Fruit fly (Drosophila melanogaster) whole organism, prepupa: Measurements from ENCODE around the gene NaPi-III.
A peak's percentile ranks its signal among the peaks of the same experiment; 100 is the strongest.

Experiments
- CG11294 ChIP-seq: fragments of 200-800 bp; sonication (Bioruptor generic); IDR thresholded peaks from 2 replicates; pipeline ENCODE4 v1.3.6; 2022; ENCODE audit warnings: missing biosample characterization, missing genetic modification characterization
- CG11762 ChIP-seq: fragments of 200-800 bp; sonication (Bioruptor generic); optimal IDR thresholded peaks from 3 replicates; lab custom pipeline; 2016; ENCODE audit warnings: missing biosample characterization, missing genetic modification characterization; ENCODE audit not compliant: insufficient read depth
- CG11902 ChIP-seq: fragments of 200-800 bp; sonication (Bioruptor generic); optimal IDR thresholded peaks from 3 replicates; lab custom pipeline; 2016; ENCODE audit warnings: missing biosample characterization, missing genetic modification characterization
- CG15336 ChIP-seq: fragments of 200-800 bp; sonication (Bioruptor generic); IDR thresholded peaks from 2 replicates; pipeline ENCODE4 v1.3.6; 2022; ENCODE audit warnings: missing biosample characterization, missing genetic modification characterization
- CG1621 ChIP-seq: fragments of 200-800 bp; sonication (Bioruptor generic); optimal IDR thresholded peaks from 3 replicates; lab custom pipeline; 2018; ENCODE audit warnings: missing biosample characterization, mild to moderate bottlenecking, missing genetic modification characterization
- CG31627 ChIP-seq: fragments of 200-800 bp; sonication (Bioruptor generic); optimal IDR thresholded peaks from 3 replicates; lab custom pipeline; 2016; ENCODE audit warnings: missing biosample characterization, missing genetic modification characterization
- CG34406 ChIP-seq: fragments of 200-800 bp; sonication (Bioruptor generic); optimal IDR thresholded peaks from 3 replicates; lab custom pipeline; 2016; ENCODE audit warnings: missing biosample characterization, missing genetic modification characterization
- CG3919 ChIP-seq: fragments of 200-800 bp; sonication (Bioruptor generic); optimal IDR thresholded peaks from 3 replicates; lab custom pipeline; 2016; ENCODE audit warnings: missing biosample characterization, missing genetic modification characterization
- CG4318 ChIP-seq: fragments of 200-800 bp; sonication (Bioruptor generic); optimal IDR thresholded peaks from 3 replicates; lab custom pipeline; 2017; ENCODE audit warnings: missing biosample characterization, mild to moderate bottlenecking, missing genetic modification characterization
- CG6276 ChIP-seq: fragments of 200-800 bp; sonication (Bioruptor generic); optimal IDR thresholded peaks from 2 replicates; lab custom pipeline; 2017; ENCODE audit warnings: missing biosample characterization, mild to moderate bottlenecking, missing genetic modification characterization
- CG6792 ChIP-seq: fragments of 200-800 bp; sonication (Bioruptor generic); optimal IDR thresholded peaks from 3 replicates; lab custom pipeline; 2016; ENCODE audit warnings: missing biosample characterization, missing genetic modification characterization
- CG6854 ChIP-seq: fragments of 200-800 bp; sonication (Bioruptor generic); optimal IDR thresholded peaks from 2 replicates; lab custom pipeline; 2017; ENCODE audit warnings: missing biosample characterization, mild to moderate bottlenecking, missing genetic modification characterization
- CG7368 ChIP-seq: fragments of 200-800 bp; sonication (Bioruptor generic); optimal IDR thresholded peaks from 3 replicates; lab custom pipeline; 2016; ENCODE audit warnings: missing biosample characterization, missing genetic modification characterization
- CG8119 ChIP-seq: fragments of 200-800 bp; sonication (Bioruptor generic); IDR thresholded peaks from 3 replicates; pipeline ENCODE4 v1.3.6; 2022; ENCODE audit warnings: missing biosample characterization, missing genetic modification characterization
- CG8319 ChIP-seq: fragments of 200-800 bp; sonication (Bioruptor generic); optimal IDR thresholded peaks from 3 replicates; lab custom pipeline; 2016; ENCODE audit warnings: missing biosample characterization, missing genetic modification characterization
- CG8632 ChIP-seq: fragments of 200-800 bp; sonication (Bioruptor generic); optimal IDR thresholded peaks from 3 replicates; lab custom pipeline; 2016; ENCODE audit warnings: missing biosample characterization, missing genetic modification characterization
- CG9139 ChIP-seq: fragments of 200-800 bp; sonication (Bioruptor generic); optimal IDR thresholded peaks from 3 replicates; lab custom pipeline; 2017; ENCODE audit warnings: missing biosample characterization, mild to moderate bottlenecking, missing genetic modification characterization
- Eip75B ChIP-seq: fragments of 200-800 bp; sonication (Bioruptor generic); optimal IDR thresholded peaks from 3 replicates; lab custom pipeline; 2016; ENCODE audit warnings: missing biosample characterization, missing genetic modification characterization
- Eip78C ChIP-seq: fragments of 200-800 bp; sonication (Bioruptor generic); peaks from one replicate; lab custom pipeline; 2016; ENCODE audit warnings: missing biosample characterization, missing genetic modification characterization
- Eip93F ChIP-seq: fragments of 200-800 bp; sonication (Bioruptor generic); optimal IDR thresholded peaks from 2 replicates; lab custom pipeline; 2016; ENCODE audit warnings: missing biosample characterization, mild to moderate bottlenecking, missing genetic modification characterization
- Ets21C ChIP-seq: fragments of 200-800 bp; sonication (Bioruptor generic); optimal IDR thresholded peaks from 3 replicates; lab custom pipeline; 2016; ENCODE audit warnings: missing biosample characterization, missing genetic modification characterization
- Ets96B ChIP-seq: fragments of 200-800 bp; optimal IDR thresholded peaks from 2 replicates; lab custom pipeline; 2019; ENCODE audit warnings: missing biosample characterization, mild to moderate bottlenecking, missing genetic modification characterization, moderate library complexity
- Gug ChIP-seq: fragments of 200-800 bp; sonication (Bioruptor generic); IDR thresholded peaks from 2 replicates; pipeline ENCODE4 v1.3.6; 2022; ENCODE audit warnings: missing biosample characterization, missing genetic modification characterization
- Hr38 ChIP-seq: sonication (Bioruptor generic); optimal IDR thresholded peaks from 2 replicates; lab custom pipeline; 2016; ENCODE audit warnings: missing biosample characterization, missing genetic modification characterization
- Hr4 ChIP-seq: fragments of 200-800 bp; sonication (Bioruptor generic); optimal IDR thresholded peaks from 3 replicates; lab custom pipeline; 2016; ENCODE audit warnings: missing biosample characterization, missing genetic modification characterization
- Lpt ChIP-seq: fragments of 200-800 bp; sonication (Bioruptor generic); optimal IDR thresholded peaks from 3 replicates; lab custom pipeline; 2016; ENCODE audit warnings: missing biosample characterization, missing genetic modification characterization
- Met ChIP-seq: fragments of 200-800 bp; sonication (Bioruptor generic); optimal IDR thresholded peaks from 3 replicates; lab custom pipeline; 2016; ENCODE audit warnings: missing biosample characterization, missing genetic modification characterization
- OdsH ChIP-seq: fragments of 200-800 bp; sonication (Bioruptor generic); optimal IDR thresholded peaks from 3 replicates; lab custom pipeline; 2016; ENCODE audit warnings: missing biosample characterization, missing genetic modification characterization
- Sox14 ChIP-seq: fragments of 200-800 bp; sonication (Bioruptor generic); optimal IDR thresholded peaks from 3 replicates; lab custom pipeline; 2016; ENCODE audit warnings: missing biosample characterization, missing genetic modification characterization
- Sox15 ChIP-seq: fragments of 200-800 bp; sonication (Bioruptor generic); optimal IDR thresholded peaks from 3 replicates; lab custom pipeline; 2016; ENCODE audit warnings: missing biosample characterization, missing genetic modification characterization
- achi ChIP-seq: fragments of 200-800 bp; sonication (Bioruptor generic); optimal IDR thresholded peaks from 3 replicates; lab custom pipeline; 2016; ENCODE audit warnings: missing biosample characterization, missing genetic modification characterization
- acj6 ChIP-seq: fragments of 200-800 bp; sonication (Bioruptor generic); optimal IDR thresholded peaks from 3 replicates; lab custom pipeline; 2016; ENCODE audit warnings: missing biosample characterization, missing genetic modification characterization
- dac ChIP-seq: fragments of 200-800 bp; sonication (Bioruptor generic); optimal IDR thresholded peaks from 2 replicates; lab custom pipeline; 2017; ENCODE audit warnings: missing biosample characterization, mild to moderate bottlenecking, missing genetic modification characterization
- eg ChIP-seq: fragments of 200-800 bp; sonication (Bioruptor generic); IDR thresholded peaks from 3 replicates; pipeline ENCODE4 v1.3.6; 2022; ENCODE audit warnings: missing biosample characterization, missing genetic modification characterization
- esn ChIP-seq: fragments of 200-800 bp; sonication (Bioruptor generic); optimal IDR thresholded peaks from 2 replicates; lab custom pipeline; 2016; ENCODE audit warnings: missing biosample characterization, mild to moderate bottlenecking, missing genetic modification characterization, moderate library complexity
- fd59A ChIP-seq: fragments of 200-800 bp; sonication (Bioruptor generic); optimal IDR thresholded peaks from 2 replicates; lab custom pipeline; 2017; ENCODE audit warnings: missing biosample characterization, mild to moderate bottlenecking, missing genetic modification characterization, missing genetic modification reagents
- fd85E ChIP-seq: fragments of 200-800 bp; sonication (Bioruptor generic); optimal IDR thresholded peaks from 3 replicates; lab custom pipeline; 2016; ENCODE audit warnings: missing biosample characterization, missing genetic modification characterization
- fkh ChIP-seq: fragments of 200-800 bp; sonication (Bioruptor generic); optimal IDR thresholded peaks from 3 replicates; lab custom pipeline; 2017; ENCODE audit warnings: missing biosample characterization, mild to moderate bottlenecking, missing genetic modification characterization, moderate library complexity
- net ChIP-seq: fragments of 200-800 bp; sonication (Bioruptor generic); optimal IDR thresholded peaks from 3 replicates; lab custom pipeline; 2016; ENCODE audit warnings: missing biosample characterization, missing genetic modification characterization
- pdm3 ChIP-seq: fragments of 200-800 bp; sonication (Bioruptor generic); optimal IDR thresholded peaks from 3 replicates; lab custom pipeline; 2016; ENCODE audit warnings: missing biosample characterization, missing genetic modification characterization
- salr ChIP-seq, 2 experiments: fragments of 200-800 bp; sonication (Bioruptor generic); optimal IDR thresholded peaks; 3 replicates each; lab custom pipeline; 2016 to 2018; ENCODE audit warnings: missing biosample characterization in 2 of 2, missing genetic modification characterization in 2 of 2, mild to moderate bottlenecking in 1 of 2
- ss ChIP-seq, 2 experiments: fragments of 200-800 bp; sonication (Bioruptor generic); optimal IDR thresholded peaks; 2 replicates in 1 of 2; 3 replicates in 1 of 2; lab custom pipeline; 2017 to 2018; ENCODE audit warnings: mild to moderate bottlenecking in 2 of 2, missing biosample characterization in 2 of 2, missing genetic modification characterization in 2 of 2, moderate library complexity in 1 of 2
- svp ChIP-seq: fragments of 200-800 bp; sonication (Bioruptor generic); peaks from one replicate; lab custom pipeline; 2016; ENCODE audit warnings: missing biosample characterization, missing genetic modification characterization
- topi ChIP-seq: fragments of 200-800 bp; sonication (Bioruptor generic); optimal IDR thresholded peaks from 3 replicates; lab custom pipeline; 2016; ENCODE audit warnings: missing biosample characterization, missing genetic modification characterization
- vri ChIP-seq: fragments of 200-800 bp; sonication (Bioruptor generic); optimal IDR thresholded peaks from 3 replicates; lab custom pipeline; 2016; ENCODE audit warnings: missing biosample characterization, mild to moderate bottlenecking, missing genetic modification characterization

Gene NaPi-III

dm6 chr3L:11093046-11093520, 30.1 kb upstream of the NaPi-III start, which contains the start of gene JIL-1 (continued):
- no peak for TF ChIP-seq CG6276 (GFP tag; lab: Kevin White, UChicago)
- TF ChIP-seq CG11762 (GFP tag; lab: Kevin White, UChicago), result no peak
- TF ChIP-seq CG11902 (GFP tag; lab: Kevin White, UChicago), result peak; percentile 32
- TF ChIP-seq achi (GFP tag; lab: Kevin White, UChicago), result peak; percentile 41
- peak; percentile 42; the same call in 1 of the 2 replicates for TF ChIP-seq Gug
- no peak for TF ChIP-seq Lpt
- peak; percentile 20 for TF ChIP-seq CG7368 (GFP tag; lab: Kevin White, UChicago)
- TF ChIP-seq CG8119 (GFP tag; lab: Robert Waterston, UW), result no peak
- TF ChIP-seq CG6854 (GFP tag; lab: Kevin White, UChicago), result no peak
- TF ChIP-seq CG11294 (GFP tag; lab: Robert Waterston, UW), result peak; percentile 32; the same call in 1 of the 2 replicates
- TF ChIP-seq Eip75B, result peak; percentile 41
- no peak for TF ChIP-seq salr (GFP tag; optimal IDR thresholded peaks at IDR 0.05; lab: Kevin White, UChicago)
- peak; percentile 57 for TF ChIP-seq CG3919 (GFP tag; lab: Kevin White, UChicago)
- TF ChIP-seq fd59A (GFP tag; lab: Kevin White, UChicago), result no peak
- peak; percentile 2 for TF ChIP-seq CG34406 (GFP tag; lab: Kevin White, UChicago)
- no peak for TF ChIP-seq CG9139 (GFP tag; lab: Kevin White, UChicago)
- peak; percentile 57 for TF ChIP-seq pdm3 (GFP tag; lab: Kevin White, UChicago)
- TF ChIP-seq CG1621 (tag; lab: Kevin White, UChicago), result no peak
- peak; percentile 1 for TF ChIP-seq Ets96B (tag; lab: Kevin White, UChicago)
- TF ChIP-seq eg (GFP tag; lab: Robert Waterston, UW), result peak; percentile 62
- no peak for TF ChIP-seq CG8319 (GFP tag; lab: Kevin White, UChicago)
- peak; percentile 50 for TF ChIP-seq Ets21C (GFP tag; lab: Kevin White, UChicago)
- TF ChIP-seq Hr4 (GFP tag; lab: Kevin White, UChicago), result peak; percentile 34
- peak; percentile 49 for TF ChIP-seq OdsH (GFP tag; lab: Kevin White, UChicago)
- TF ChIP-seq vri (GFP tag; lab: Kevin White, UChicago), result peak; percentile 33
- peak; percentile 33 for TF ChIP-seq net (GFP tag; lab: Kevin White, UChicago)
- TF ChIP-seq ss (GFP tag; optimal IDR thresholded peaks at IDR 0.05; lab: Kevin White, UChicago), result peak in 1 of 2 experiments; percentile 26
- TF ChIP-seq Met (GFP tag; lab: Kevin White, UChicago), result peak; percentile 53
- TF ChIP-seq dac, result no peak
- peak; percentile 39 for TF ChIP-seq acj6 (GFP tag; lab: Kevin White, UChicago)
- peak; percentile 53 for TF ChIP-seq Sox14 (GFP tag; lab: Kevin White, UChicago)

- peak; percentile 9 for TF ChIP-seq svp (GFP tag; lab: Kevin White, UChicago)
- no peak for TF ChIP-seq topi (GFP tag; lab: Kevin White, UChicago)
- peak; percentile 37 for TF ChIP-seq Eip78C
Measured at dm6 chr3L:11094279-11094678, 28.9 kb upstream of the NaPi-III start.

dm6 chr3L:11096195-11096908, 26.8 kb upstream of the NaPi-III start, which contains the start of the genes CG46439, Iyd and CG33947:
Gene CG46439 (minus strand): TSS chr3L:11096245.
Gene Iyd (minus strand): TSS chr3L:11096245.
Gene CG33947 (plus strand): TSS chr3L:11096496.
- TF ChIP-seq Sox15 (GFP tag; lab: Kevin White, UChicago) (no peak), CG4318 (GFP tag; lab: Kevin White, UChicago) (no peak), Eip93F (GFP tag; lab: Kevin White, UChicago) (peak; percentile 71), CG8632 (GFP tag; lab: Kevin White, UChicago) (no peak), Lpt (peak; percentile 69), fd59A (GFP tag; lab: Kevin White, UChicago) (no peak), Met (GFP tag; lab: Kevin White, UChicago) (peak; percentile 40), CG31627 (GFP tag; lab: Kevin White, UChicago) (no peak), Hr38 (GFP tag; lab: Kevin White, UChicago) (no peak), Eip75B (peak; percentile 67), fkh (GFP tag; lab: Kevin White, UChicago) (no peak), CG8319 (GFP tag; lab: Kevin White, UChicago) (no peak), CG15336 (GFP tag; lab: Robert Waterston, UW) (peak; percentile 80), topi (GFP tag; lab: Kevin White, UChicago) (peak; percentile 51), CG6792 (GFP tag; lab: Kevin White, UChicago) (peak; percentile 46), CG34406 (GFP tag; lab: Kevin White, UChicago) (peak; percentile 46), CG11762 (GFP tag; lab: Kevin White, UChicago) (peak; percentile 3), CG11294 (GFP tag; lab: Robert Waterston, UW) (no peak; the same call in 1 of the 2 replicates), achi (GFP tag; lab: Kevin White, UChicago) (peak; percentile 27), fd85E (GFP tag; lab: Kevin White, UChicago) (no peak), vri (GFP tag; lab: Kevin White, UChicago) (peak; percentile 79), esn (GFP tag; lab: Kevin White, UChicago) (peak; percentile 53), salr (GFP tag; optimal IDR thresholded peaks at IDR 0.05; lab: Kevin White, UChicago) (peak in 1 of 2 experiments; percentile 9), CG9139 (GFP tag; lab: Kevin White, UChicago) (peak; percentile 80)
